Worm (Caenorhabditis elegans) whole organism, late embryonic: ENCODE data around the gene F55E10.1.

Source experiments
- C08G9.2 ChIP-seq: sonication (generic microtip); optimal IDR thresholded peaks from 2 replicates; lab custom pipeline; 2016; ENCODE audit warnings: mild to moderate bottlenecking, missing genetic modification characterization, moderate library complexity, missing compliant biosample characterization
- K02D7.2 ChIP-seq: sonication (generic microtip); optimal IDR thresholded peaks from 2 replicates; lab custom pipeline; 2017; ENCODE audit warnings: mild to moderate bottlenecking, missing genetic modification characterization, missing compliant biosample characterization
- K09A11.1 ChIP-seq: sonication (generic microtip); optimal IDR thresholded peaks from 2 replicates; lab custom pipeline; 2017; ENCODE audit warnings: antibody characterized with exemption, mild to moderate bottlenecking, missing genetic modification characterization, missing compliant biosample characterization; ENCODE audit not compliant: insufficient read depth
- T23F11.4 ChIP-seq: fragments of 200-800 bp; sonication (Bioruptor generic); optimal IDR thresholded peaks from 2 replicates; lab custom pipeline; 2018; ENCODE audit warnings: mild to moderate bottlenecking, missing genetic modification characterization, missing compliant biosample characterization
- ahr-1 ChIP-seq: sonication (generic microtip); optimal IDR thresholded peaks from 2 replicates; lab custom pipeline; 2016; ENCODE audit warnings: missing genetic modification characterization, missing compliant biosample characterization
- ama-1 ChIP-seq: fragments of 150-350 bp; optimal IDR thresholded peaks from 2 replicates; lab custom pipeline; 2014
- ceh-14 ChIP-seq: sonication (generic microtip); optimal IDR thresholded peaks from 2 replicates; lab custom pipeline; 2016; ENCODE audit warnings: missing genotype, missing genetic modification characterization, missing compliant biosample characterization
- ceh-18 ChIP-seq: sonication (generic microtip); optimal IDR thresholded peaks from 2 replicates; lab custom pipeline; 2016; ENCODE audit warnings: missing genetic modification characterization, missing compliant biosample characterization
- ceh-2 ChIP-seq: sonication (generic microtip); optimal IDR thresholded peaks from 2 replicates; lab custom pipeline; 2016; ENCODE audit warnings: missing genotype, missing genetic modification characterization, missing compliant biosample characterization
- ceh-22 ChIP-seq: sonication (generic microtip); optimal IDR thresholded peaks from 2 replicates; lab custom pipeline; 2017; ENCODE audit warnings: missing biosample characterization, missing genetic modification characterization
- ceh-24 ChIP-seq: sonication (generic microtip); optimal IDR thresholded peaks from 2 replicates; lab custom pipeline; 2016; ENCODE audit warnings: mild to moderate bottlenecking, missing genetic modification characterization, missing compliant biosample characterization
- ceh-30 ChIP-seq: fragments of 150-350 bp; optimal IDR thresholded peaks from 2 replicates; lab custom pipeline; 2014; ENCODE audit warnings: missing biosample characterization, missing genetic modification characterization
- ceh-31 ChIP-seq: sonication (generic microtip); optimal IDR thresholded peaks from 2 replicates; lab custom pipeline; 2016; ENCODE audit warnings: missing genetic modification characterization, missing compliant biosample characterization
- ceh-45 ChIP-seq: fragments of 200-800 bp; sonication (Bioruptor generic); IDR thresholded peaks from 2 replicates; pipeline ENCODE4 v1.3.6; 2022; ENCODE audit warnings: missing genetic modification reagents, missing genetic modification characterization, missing compliant biosample characterization
- ceh-6 ChIP-seq: fragments of 200-800 bp; sonication (Bioruptor generic); optimal IDR thresholded peaks from 2 replicates; lab custom pipeline; 2018; ENCODE audit warnings: mild to moderate bottlenecking, missing genetic modification characterization, missing compliant biosample characterization
- dmd-4 ChIP-seq: sonication (generic microtip); optimal IDR thresholded peaks from 2 replicates; lab custom pipeline; 2016; ENCODE audit warnings: borderline replicate concordance, missing genetic modification characterization, missing compliant biosample characterization
- dve-1 ChIP-seq: sonication (generic microtip); optimal IDR thresholded peaks from 2 replicates; lab custom pipeline; 2017; ENCODE audit warnings: antibody characterized with exemption, mild to moderate bottlenecking, missing genetic modification characterization, missing compliant biosample characterization
- elt-2 ChIP-seq: sonication (generic microtip); optimal IDR thresholded peaks from 2 replicates; lab custom pipeline; 2016; ENCODE audit warnings: missing genetic modification reagents, missing genetic modification characterization, missing compliant biosample characterization
- elt-4 ChIP-seq: sonication (generic microtip); optimal IDR thresholded peaks from 2 replicates; lab custom pipeline; 2016; ENCODE audit warnings: missing genetic modification characterization, missing compliant biosample characterization
- ets-4 ChIP-seq: sonication (generic microtip); optimal IDR thresholded peaks from 2 replicates; lab custom pipeline; 2016; ENCODE audit warnings: missing genetic modification characterization, missing compliant biosample characterization
- eyg-1 ChIP-seq: sonication (generic microtip); optimal IDR thresholded peaks from 2 replicates; lab custom pipeline; 2016; ENCODE audit warnings: missing genotype, missing genetic modification characterization, missing compliant biosample characterization
- fax-1 ChIP-seq: sonication (generic microtip); optimal IDR thresholded peaks from 2 replicates; lab custom pipeline; 2016; ENCODE audit warnings: missing genotype, missing genetic modification characterization, missing compliant biosample characterization
- fkh-10 ChIP-seq: fragments of 150-350 bp; optimal IDR thresholded peaks from 2 replicates; lab custom pipeline; 2014; ENCODE audit warnings: missing biosample characterization, missing genetic modification reagents, missing genetic modification characterization
- fkh-6 ChIP-seq: sonication (generic microtip); optimal IDR thresholded peaks from 2 replicates; lab custom pipeline; 2016; ENCODE audit warnings: missing genetic modification characterization, missing compliant biosample characterization
- gmeb-2 ChIP-seq: sonication (generic microtip); optimal IDR thresholded peaks from 2 replicates; lab custom pipeline; 2016; ENCODE audit warnings: missing genetic modification characterization, inconsistent platforms, missing compliant biosample characterization
- hlh-13 ChIP-seq: fragments of 200-800 bp; sonication (Bioruptor generic); optimal IDR thresholded peaks from 2 replicates; lab custom pipeline; 2018; ENCODE audit warnings: mild to moderate bottlenecking, missing genetic modification characterization, missing compliant biosample characterization
- hlh-15 ChIP-seq: sonication (generic microtip); optimal IDR thresholded peaks from 2 replicates; lab custom pipeline; 2016; ENCODE audit warnings: missing genetic modification characterization, missing compliant biosample characterization
- hlh-6 ChIP-seq: sonication (generic microtip); optimal IDR thresholded peaks from 2 replicates; lab custom pipeline; 2016; ENCODE audit warnings: missing genotype, missing genetic modification characterization, missing compliant biosample characterization
- lin-11 ChIP-seq: fragments of 200-800 bp; sonication (Bioruptor generic); optimal IDR thresholded peaks from 2 replicates; lab custom pipeline; 2018; ENCODE audit warnings: mild to moderate bottlenecking, missing genetic modification characterization, missing compliant biosample characterization
- nfya-1 ChIP-seq: sonication (generic microtip); optimal IDR thresholded peaks from 2 replicates; lab custom pipeline; 2017; ENCODE audit warnings: missing genetic modification characterization, mild to moderate bottlenecking, missing compliant biosample characterization, antibody characterized with exemption, moderate library complexity
- nhr-232 ChIP-seq: sonication (generic microtip); optimal IDR thresholded peaks from 2 replicates; lab custom pipeline; 2016; ENCODE audit warnings: missing genetic modification characterization, missing compliant biosample characterization
- npax-4 ChIP-seq: sonication (generic microtip); optimal IDR thresholded peaks from 2 replicates; lab custom pipeline; 2016; ENCODE audit warnings: missing genetic modification characterization, missing compliant biosample characterization
- pax-1 ChIP-seq: fragments of 150-350 bp; optimal IDR thresholded peaks from 2 replicates; lab custom pipeline; 2014; ENCODE audit warnings: missing biosample characterization, missing genetic modification characterization
- pha-4 ChIP-seq: fragments of 150-350 bp; optimal IDR thresholded peaks from 2 replicates; lab custom pipeline; 2018; ENCODE audit warnings: missing biosample characterization, missing genetic modification reagents, missing genetic modification characterization
- pqm-1 ChIP-seq: sonication (generic microtip); optimal IDR thresholded peaks from 2 replicates; lab custom pipeline; 2016; ENCODE audit warnings: missing genetic modification characterization, missing compliant biosample characterization
- ref-2 ChIP-seq: sonication (generic microtip); optimal IDR thresholded peaks from 2 replicates; lab custom pipeline; 2016; ENCODE audit warnings: missing genetic modification characterization, missing compliant biosample characterization
- rnt-1 ChIP-seq: sonication (generic microtip); optimal IDR thresholded peaks from 2 replicates; lab custom pipeline; 2016; ENCODE audit warnings: missing genetic modification characterization, missing compliant biosample characterization
- sdc-2 ChIP-seq: sonication (generic microtip); optimal IDR thresholded peaks from 2 replicates; lab custom pipeline; 2016; ENCODE audit warnings: missing genotype, missing genetic modification characterization, missing compliant biosample characterization
- sox-4 ChIP-seq: sonication (generic microtip); optimal IDR thresholded peaks from 2 replicates; lab custom pipeline; 2017; ENCODE audit warnings: mild to moderate bottlenecking, missing genetic modification characterization, inconsistent platforms, missing compliant biosample characterization
- syd-9 ChIP-seq: sonication (generic microtip); optimal IDR thresholded peaks from 2 replicates; lab custom pipeline; 2016; ENCODE audit warnings: mild to moderate bottlenecking, missing genetic modification characterization, moderate library complexity, missing compliant biosample characterization
- tbx-7 ChIP-seq: sonication (generic microtip); optimal IDR thresholded peaks from 2 replicates; lab custom pipeline; 2016; ENCODE audit warnings: missing genotype, missing genetic modification characterization, missing compliant biosample characterization
- ttx-3 ChIP-seq: sonication (generic microtip); optimal IDR thresholded peaks from 2 replicates; lab custom pipeline; 2016; ENCODE audit warnings: missing genetic modification reagents, missing genetic modification characterization, missing compliant biosample characterization
- unc-42 ChIP-seq: sonication (generic microtip); optimal IDR thresholded peaks from 2 replicates; lab custom pipeline; 2016; ENCODE audit warnings: missing genotype, missing genetic modification characterization, missing compliant biosample characterization
- unc-55 ChIP-seq: sonication (generic microtip); optimal IDR thresholded peaks from 2 replicates; lab custom pipeline; 2017; ENCODE audit warnings: missing biosample characterization, missing genetic modification reagents, missing genetic modification characterization
- unc-86 ChIP-seq: sonication (generic microtip); optimal IDR thresholded peaks from 2 replicates; lab custom pipeline; 2016; ENCODE audit warnings: missing genetic modification characterization, missing compliant biosample characterization
- zip-5 ChIP-seq: sonication (generic microtip); optimal IDR thresholded peaks from 2 replicates; lab custom pipeline; 2016; ENCODE audit warnings: missing genetic modification characterization, missing compliant biosample characterization
- ztf-16 ChIP-seq: sonication (generic microtip); optimal IDR thresholded peaks from 2 replicates; lab custom pipeline; 2017; ENCODE audit warnings: missing genetic modification characterization, missing compliant biosample characterization

The F55E10.1 gene

DNA sequence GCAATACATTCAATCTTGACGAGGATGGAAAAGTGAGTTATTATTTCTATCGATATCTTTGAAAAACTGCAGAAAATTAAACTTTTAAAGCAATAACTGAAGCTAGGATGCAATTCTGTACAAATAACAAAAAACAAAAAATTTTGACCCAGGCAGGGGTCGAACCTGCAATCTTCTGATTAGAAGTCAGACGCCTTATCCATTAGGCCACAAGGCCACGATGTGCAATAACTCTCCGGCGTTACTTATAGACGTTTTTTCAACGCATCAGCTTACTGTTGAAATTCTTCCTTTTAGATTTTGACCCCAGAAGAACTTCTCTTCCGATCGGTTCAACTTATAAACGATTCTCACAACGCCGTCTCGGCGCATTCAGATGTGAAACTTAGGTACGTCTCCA, 39.9 kb downstream of the F55E10.1 start:
- TF ChIP-seq hlh-6 = no peak
- no peak for TF ChIP-seq elt-4
- TF ChIP-seq tbx-7 (tag; lab: Kevin White, UChicago) = no peak
- no peak for TF ChIP-seq ref-2 (tag; lab: Kevin White, UChicago)
- TF ChIP-seq fkh-10 (GFP tag; lab: Kevin White, UChicago) = no peak
- TF ChIP-seq unc-86 (tag; lab: Kevin White, UChicago) = no peak
- no peak for TF ChIP-seq elt-2 (tag; lab: Kevin White, UChicago)
- TF ChIP-seq C08G9.2 (tag; lab: Kevin White, UChicago) = no peak
- no peak for TF ChIP-seq K02D7.2 (tag; lab: Kevin White, UChicago)
- no peak for TF ChIP-seq ama-1
- no peak for TF ChIP-seq fax-1 (tag; lab: Kevin White, UChicago)
- TF ChIP-seq eyg-1 = no peak
- no peak for TF ChIP-seq ttx-3 (tag; lab: Kevin White, UChicago)
- TF ChIP-seq, all 69 proteins: peak for 0

DNA sequence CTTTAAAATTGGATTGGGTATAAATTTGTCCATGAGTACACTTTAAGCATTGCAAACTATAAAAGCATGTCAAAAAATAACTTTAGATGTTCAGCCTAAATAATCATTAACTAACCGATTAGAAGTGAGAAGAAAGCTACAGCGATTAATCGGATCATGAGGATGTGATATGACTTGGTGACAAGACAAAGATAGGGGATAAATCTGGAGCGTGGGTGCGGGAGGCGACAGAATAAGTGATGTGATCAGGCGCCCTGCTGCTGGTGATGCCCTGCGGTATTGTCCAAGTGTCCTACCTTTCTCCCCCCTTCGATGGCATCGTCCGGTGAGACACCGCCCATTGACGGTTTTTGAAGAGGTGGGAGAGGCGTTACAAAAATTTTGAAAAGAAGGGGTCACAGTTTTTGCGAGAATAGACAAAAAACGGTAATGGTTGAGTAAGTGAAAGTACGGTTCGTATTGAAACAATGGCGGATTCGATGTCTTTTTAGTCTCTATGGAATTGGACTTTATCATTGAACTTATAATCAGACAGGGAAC, 42.9 kb downstream of the F55E10.1 start, which contains the start of gene F41D9.2:
Gene F41D9.2 (minus strand): TSS at position 304 of the 540 bp plus-strand sequence.
- TF ChIP-seq ceh-2 (tag; lab: Kevin White, UChicago) = no peak
- peak; percentile 48 for TF ChIP-seq ref-2 (tag; lab: Kevin White, UChicago)

DNA sequence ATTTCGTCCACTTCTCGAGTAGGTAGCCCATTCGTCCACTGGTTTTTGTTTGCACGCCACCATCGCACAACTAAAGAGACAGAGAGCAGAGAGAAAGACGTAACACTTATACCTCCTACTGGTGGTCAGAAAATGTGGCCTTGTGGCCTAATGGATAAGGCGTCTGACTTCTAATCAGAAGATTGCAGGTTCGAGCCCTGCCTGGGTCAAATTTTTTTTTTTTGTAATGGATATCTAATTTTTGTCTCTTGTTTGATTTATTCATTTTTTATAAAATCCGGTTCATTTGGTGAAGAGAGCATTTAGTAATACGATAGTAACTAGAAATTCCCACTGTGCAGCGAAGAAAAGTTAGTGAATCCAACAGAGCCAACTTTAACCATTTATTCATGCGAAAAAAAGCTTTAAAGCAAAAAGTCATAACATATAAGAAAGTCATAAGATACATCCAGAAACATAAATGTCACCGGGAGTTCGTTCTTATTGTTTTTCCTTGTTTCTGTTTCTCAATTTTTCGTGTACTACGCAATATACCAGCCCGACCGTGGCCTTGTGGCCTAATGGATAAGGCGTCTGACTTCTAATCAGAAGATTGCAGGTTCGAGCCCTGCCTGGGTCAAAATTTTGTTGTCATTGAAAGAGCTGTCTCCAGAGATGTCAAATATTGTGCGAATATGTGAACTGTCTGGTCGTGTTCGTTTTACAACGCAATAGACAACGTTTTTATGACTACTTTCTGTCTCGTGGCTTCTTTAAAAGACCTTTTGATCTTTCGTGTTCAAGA, 44.5 kb downstream of the F55E10.1 start:
- TF ChIP-seq pha-4 (tag; lab: Kevin White, UChicago) (no peak), unc-55 (GFP tag; lab: Kevin White, UChicago) (no peak), C08G9.2 (tag; lab: Kevin White, UChicago) (peak; percentile 70), ztf-16 (peak; percentile 71), syd-9 (tag; lab: Kevin White, UChicago) (peak; percentile 77), ceh-2 (tag; lab: Kevin White, UChicago) (peak; percentile 81), pqm-1 (tag; lab: Kevin White, UChicago) (no peak), dmd-4 (tag; lab: Kevin White, UChicago) (no peak), nfya-1 (tag; lab: Kevin White, UChicago) (peak; percentile 53), elt-2 (tag; lab: Kevin White, UChicago) (peak; percentile 86), lin-11 (tag; lab: Kevin White, UChicago) (peak; percentile 67), ceh-6 (GFP tag; lab: Kevin White, UChicago) (peak; percentile 54), npax-4 (peak; percentile 25), fkh-6 (tag; lab: Kevin White, UChicago) (peak; percentile 30), ceh-24 (tag; lab: Kevin White, UChicago) (peak; percentile 34), fkh-10 (GFP tag; lab: Kevin White, UChicago) (no peak), rnt-1 (tag; lab: Kevin White, UChicago) (peak; percentile 42), ahr-1 (tag; lab: Kevin White, UChicago) (peak; percentile 44), K09A11.1 (tag; lab: Kevin White, UChicago) (peak; percentile 53), ceh-30 (tag; lab: Kevin White, UChicago) (no peak), zip-5 (tag; lab: Kevin White, UChicago) (peak; percentile 56), ceh-22 (tag; lab: Kevin White, UChicago) (peak; percentile 44), ceh-45 (GFP tag; lab: Robert Waterston, UW) (no peak), ets-4 (tag; lab: Kevin White, UChicago) (no peak), hlh-13 (GFP tag; lab: Kevin White, UChicago) (peak; percentile 50), gmeb-2 (tag; lab: Kevin White, UChicago) (peak; percentile 62), ceh-14 (peak; percentile 77), ceh-18 (tag; lab: Kevin White, UChicago) (peak; percentile 60), ama-1 (no peak), nhr-232 (tag; lab: Kevin White, UChicago) (peak; percentile 74), sox-4 (tag; lab: Kevin White, UChicago) (peak; percentile 52), unc-42 (tag; lab: Kevin White, UChicago) (peak; percentile 39), hlh-6 (peak; percentile 62), T23F11.4 (GFP tag; lab: Kevin White, UChicago) (peak; percentile 46), hlh-15 (tag; lab: Kevin White, UChicago) (peak; percentile 4), sdc-2 (tag; lab: Kevin White, UChicago) (peak; percentile 76), dve-1 (tag; lab: Kevin White, UChicago) (peak; percentile 71), pax-1 (tag; lab: Kevin White, UChicago) (no peak), ceh-31 (tag; lab: Kevin White, UChicago) (peak; percentile 63)
